Worm (Caenorhabditis elegans): ENCODE data around the gene max-1.
A peak's percentile ranks its signal among the peaks of the same experiment; 100 is the strongest.

Gene max-1

DNA sequence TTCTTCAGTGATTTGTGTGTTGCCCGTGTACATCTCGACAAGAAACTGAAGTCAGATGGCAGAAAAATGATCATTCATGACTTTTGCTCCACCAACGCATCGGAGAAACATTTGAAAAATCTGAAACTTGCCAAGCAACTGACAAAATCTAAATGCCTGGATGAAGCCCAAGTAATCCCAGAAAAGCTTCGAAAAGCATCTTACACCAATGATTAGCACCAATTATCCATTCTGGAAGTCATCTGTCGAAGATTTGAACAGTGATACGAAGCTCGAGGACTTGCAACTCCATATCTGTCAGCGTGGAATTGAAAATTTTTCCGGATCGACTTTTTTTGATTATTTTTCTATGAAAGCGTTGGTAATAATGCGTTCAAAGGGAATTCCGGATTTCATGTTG lies 56.6 kb downstream of the max-1 start (continued):
- TF ChIP-seq sptf-1 (tag; optimal IDR thresholded peaks at IDR 0.05) (no peak), dpl-1 (GFP tag; optimal IDR thresholded peaks at IDR 0.05) (no peak), nhr-47 (tag; optimal IDR thresholded peaks at IDR 0.05) (no peak), unc-130 (tag; optimal IDR thresholded peaks at IDR 0.05) (no peak)

DNA sequence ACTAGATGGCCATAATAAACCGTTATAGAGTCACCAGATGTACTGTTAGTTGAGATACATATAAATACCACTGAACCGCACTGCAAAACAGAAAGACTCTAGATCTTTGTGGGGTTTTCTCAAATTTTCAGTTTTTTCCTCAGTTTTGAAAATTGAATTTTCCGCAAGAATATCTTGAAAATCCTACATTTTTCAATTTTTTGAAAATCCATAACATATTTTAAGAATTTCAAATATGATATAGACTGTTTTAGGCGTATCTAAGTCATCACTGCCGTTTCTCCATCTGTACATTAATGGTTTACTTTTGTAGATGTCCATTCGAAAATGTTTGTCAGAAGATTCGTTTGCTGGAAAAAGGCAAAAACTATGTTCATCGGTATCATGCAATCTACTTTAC lies 58.2 kb downstream of the max-1 start, which contains the start of gene F42E8.1:
TSS of gene F42E8.1 (plus strand) at position 301 of the 400 bp plus-strand sequence.
- no peak for TF ChIP-seq ets-5 (GFP tag; IDR thresholded peaks at IDR 0.05)
- no peak for TF ChIP-seq nhr-84 (tag; optimal IDR thresholded peaks at IDR 0.05)
- no peak for TF ChIP-seq lin-39 (tag; optimal IDR thresholded peaks at IDR 0.05)
- TF ChIP-seq sptf-1 (tag; optimal IDR thresholded peaks at IDR 0.05): no peak
- TF ChIP-seq snpc-4 (tag; optimal IDR thresholded peaks at IDR 0.05): no peak
- TF ChIP-seq unc-30 (tag; optimal IDR thresholded peaks at IDR 0.05): no peak
- no peak for TF ChIP-seq efl-3 (GFP tag; optimal IDR thresholded peaks at IDR 0.05)
- no peak for TF ChIP-seq lin-14 (GFP tag; optimal IDR thresholded peaks at IDR 0.05)

DNA sequence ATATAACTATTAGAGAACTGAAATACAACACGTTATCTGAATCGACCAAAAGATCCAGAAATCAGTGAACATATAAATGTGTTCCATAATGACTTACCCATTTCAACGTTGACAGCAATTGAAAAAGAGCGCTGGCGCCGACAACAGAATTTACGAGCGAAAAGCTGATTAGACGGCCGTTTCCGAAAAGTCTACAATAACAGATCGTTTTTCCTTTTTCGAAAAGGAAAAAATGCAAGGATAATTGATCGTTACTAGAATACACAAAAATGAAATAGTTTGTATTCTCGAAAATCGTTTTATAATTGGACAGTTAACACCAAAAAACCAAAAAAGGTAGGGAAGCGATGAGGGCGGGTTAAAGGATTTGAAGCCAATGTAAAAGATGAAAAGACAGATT lies 66.4 kb downstream of the max-1 start, which contains the start of gene srr-1:
TSS of gene srr-1 (minus strand) at position 101 of the 400 bp plus-strand sequence.
- no peak for TF ChIP-seq pax-3 (tag; optimal IDR thresholded peaks at IDR 0.05)
- no peak for TF ChIP-seq skn-1 (tag; optimal IDR thresholded peaks at IDR 0.05)
- no peak for TF ChIP-seq irx-1 (tag; optimal IDR thresholded peaks at IDR 0.05)
- no peak for TF ChIP-seq unc-98 (GFP tag; IDR thresholded peaks at IDR 0.05)
- no peak for TF ChIP-seq Y116A8C.19 (tag; optimal IDR thresholded peaks at IDR 0.05; ENCODE audit: borderline replicate concordance)
- no peak for TF ChIP-seq ceh-88 (GFP tag; IDR thresholded peaks at IDR 0.05)
- TF ChIP-seq nhr-47 (tag; optimal IDR thresholded peaks at IDR 0.05): no peak
- TF ChIP-seq aha-1 (tag; optimal IDR thresholded peaks at IDR 0.05): no peak
- TF ChIP-seq egl-27 (tag; optimal IDR thresholded peaks at IDR 0.05): no peak
- TF ChIP-seq ets-5 (GFP tag; IDR thresholded peaks at IDR 0.05): no peak
- no peak for TF ChIP-seq nhr-19 (GFP tag; conservative IDR thresholded peaks at IDR 0.05)
- TF ChIP-seq fos-1 (tag; optimal IDR thresholded peaks at IDR 0.05): no peak
- TF ChIP-seq C16A3.4 (tag; optimal IDR thresholded peaks at IDR 0.05): no peak

DNA sequence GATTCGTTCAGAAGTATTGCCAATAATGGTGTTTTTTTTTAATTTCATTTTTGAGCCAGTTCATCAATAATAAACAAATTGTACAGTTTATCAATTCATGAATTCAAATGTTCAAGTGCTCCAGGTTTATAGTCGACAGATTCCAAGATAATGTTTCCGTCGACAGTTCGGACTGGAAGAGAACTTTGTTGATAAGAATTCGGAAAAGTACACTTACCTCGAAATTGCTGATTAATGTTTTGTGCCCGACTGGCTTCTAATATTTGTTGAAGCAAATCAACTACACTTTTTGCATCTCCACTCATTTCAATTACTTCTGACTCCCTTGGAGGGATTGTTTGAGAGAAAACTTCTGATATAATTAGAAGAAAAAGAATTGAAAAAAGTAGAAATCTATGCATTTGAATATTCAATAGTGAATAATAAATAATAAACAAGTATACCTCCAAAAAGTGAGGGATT lies 70.8 kb downstream of the max-1 start, which contains the start of gene W07G4.8:
TSS of gene W07G4.8 (minus strand) at position 412 of the 462 bp plus-strand sequence.
- TF ChIP-seq lin-14 (GFP tag; optimal IDR thresholded peaks at IDR 0.05) (no peak), pax-3 (tag; optimal IDR thresholded peaks at IDR 0.05) (peak; percentile 27), lin-35 (GFP tag; optimal IDR thresholded peaks at IDR 0.05) (peak in 1 of 2 experiments; percentile 25), aly-2 (tag; optimal IDR thresholded peaks at IDR 0.05) (peak; percentile 52), elt-2 (tag; optimal IDR thresholded peaks at IDR 0.05) (peak; percentile 10), dsc-1 (tag; optimal IDR thresholded peaks at IDR 0.05) (no peak), efl-1 (optimal IDR thresholded peaks at IDR 0.05) (no peak), efl-1 (GFP tag; optimal IDR thresholded peaks at IDR 0.05 in 1 of 2) (peak in 1 of 2 experiments; percentile 29)

Data from whole organism, L1 larva.